Worm (Caenorhabditis elegans) whole organism, young adult: ENCODE data around the gene elo-6.
A peak's percentile ranks its signal among the peaks of the same experiment; 100 is the strongest.

Source experiments
- B0019.2 ChIP-seq: fragments of 200-800 bp; sonication (Bioruptor generic); conservative IDR thresholded peaks from 2 replicates; pipeline ENCODE4 v1.3.6; 2022; ENCODE audit warnings: missing genetic modification reagents, missing genetic modification characterization, missing compliant biosample characterization
- B0035.1 ChIP-seq: sonication (generic microtip); optimal IDR thresholded peaks from 2 replicates; lab custom pipeline; 2016; ENCODE audit warnings: missing genetic modification characterization, mild to moderate bottlenecking, missing compliant biosample characterization, missing genotype, missing genetic modification reagents
- B0261.1 ChIP-seq: sonication (generic microtip); optimal IDR thresholded peaks from 2 replicates; lab custom pipeline; 2016; ENCODE audit warnings: mild to moderate bottlenecking, missing genetic modification characterization, moderate library complexity, missing compliant biosample characterization
- B0336.3 ChIP-seq: fragments of 200-800 bp; sonication (Bioruptor generic); IDR thresholded peaks from 2 replicates; pipeline ENCODE4 v1.3.6; 2022; ENCODE audit warnings: missing genetic modification characterization, missing compliant biosample characterization
- F23B12.7 ChIP-seq: sonication (generic microtip); optimal IDR thresholded peaks from 2 replicates; lab custom pipeline; 2017; ENCODE audit warnings: missing genetic modification characterization, mild to moderate bottlenecking, missing compliant biosample characterization, antibody characterized with exemption, moderate library complexity; ENCODE audit not compliant: insufficient read depth
- F33H1.4 ChIP-seq: fragments of 200-800 bp; sonication (Bioruptor generic); IDR thresholded peaks from 2 replicates; pipeline ENCODE4 v1.3.6; 2022; ENCODE audit warnings: missing genetic modification reagents, missing genetic modification characterization, missing compliant biosample characterization
- F37B4.10 ChIP-seq: fragments of 200-800 bp; sonication (Bioruptor generic); IDR thresholded peaks from 2 replicates; pipeline ENCODE4 v1.3.6; 2022; ENCODE audit warnings: missing genetic modification characterization, missing compliant biosample characterization
- F39B2.1 ChIP-seq: fragments of 200-800 bp; sonication (Bioruptor generic); IDR thresholded peaks from 2 replicates; pipeline ENCODE4 v1.3.6; 2022; ENCODE audit warnings: missing genetic modification reagents, missing genetic modification characterization, missing compliant biosample characterization
- F57A8.1 ChIP-seq: fragments of 200-800 bp; sonication (Bioruptor generic); optimal IDR thresholded peaks from 2 replicates; lab custom pipeline; 2018; ENCODE audit warnings: mild to moderate bottlenecking, missing genetic modification characterization, moderate library complexity, missing compliant biosample characterization
- F57C9.4 ChIP-seq: sonication (generic microtip); optimal IDR thresholded peaks from 2 replicates; lab custom pipeline; 2017; ENCODE audit warnings: mild to moderate bottlenecking, missing genetic modification characterization, missing compliant biosample characterization
- T26A5.8 ChIP-seq: sonication (generic microtip); optimal IDR thresholded peaks from 2 replicates; lab custom pipeline; 2016; ENCODE audit warnings: missing genetic modification characterization, missing compliant biosample characterization
- Y56A3A.18 ChIP-seq: fragments of 200-800 bp; sonication (Bioruptor generic); IDR thresholded peaks from 2 replicates; pipeline ENCODE4 v1.3.6; 2022; ENCODE audit warnings: missing genetic modification reagents, missing genetic modification characterization, missing compliant biosample characterization
- Y67H2A.10 ChIP-seq: fragments of 200-800 bp; sonication (Bioruptor generic); conservative IDR thresholded peaks from 2 replicates; pipeline ENCODE4 v1.3.6; 2022; ENCODE audit warnings: missing genetic modification reagents, missing genetic modification characterization, missing compliant biosample characterization
- akir-1 ChIP-seq: fragments of 200-800 bp; sonication (Bioruptor generic); optimal IDR thresholded peaks from 2 replicates; lab custom pipeline; 2018; ENCODE audit warnings: mild to moderate bottlenecking, missing genetic modification characterization, moderate library complexity, missing compliant biosample characterization
- athp-1 ChIP-seq: sonication (generic microtip); optimal IDR thresholded peaks from 2 replicates; lab custom pipeline; 2017; ENCODE audit warnings: mild to moderate bottlenecking, missing genetic modification characterization, missing compliant biosample characterization
- attf-5 ChIP-seq: fragments of 200-800 bp; sonication (Bioruptor generic); optimal IDR thresholded peaks from 2 replicates; lab custom pipeline; 2018; ENCODE audit warnings: mild to moderate bottlenecking, missing genetic modification characterization, missing compliant biosample characterization
- bed-2 ChIP-seq: fragments of 200-800 bp; sonication (Bioruptor generic); IDR thresholded peaks from 2 replicates; pipeline ENCODE4 v1.3.6; 2022; ENCODE audit warnings: missing genetic modification reagents, missing genetic modification characterization, missing compliant biosample characterization
- cebp-2 ChIP-seq: fragments of 200-800 bp; sonication (Bioruptor generic); IDR thresholded peaks from 2 replicates; pipeline ENCODE4 v1.3.6; 2022; ENCODE audit warnings: missing genetic modification characterization, missing compliant biosample characterization
- ceh-79 ChIP-seq: sonication (generic microtip); optimal IDR thresholded peaks from 2 replicates; lab custom pipeline; 2017; ENCODE audit warnings: mild to moderate bottlenecking, missing genetic modification characterization, missing compliant biosample characterization
- ceh-91 ChIP-seq: fragments of 200-800 bp; sonication (Bioruptor generic); IDR thresholded peaks from 2 replicates; pipeline ENCODE4 v1.3.6; 2022; ENCODE audit warnings: missing genetic modification reagents, missing genetic modification characterization, missing compliant biosample characterization
- dpl-1 ChIP-seq: fragments of 150-350 bp; optimal IDR thresholded peaks from 2 replicates; lab custom pipeline; 2014; ENCODE audit warnings: missing biosample characterization, missing genetic modification reagents, missing genetic modification characterization
- efl-1 ChIP-seq: fragments of 150-350 bp; optimal IDR thresholded peaks from 2 replicates; lab custom pipeline; 2014; ENCODE audit warnings: missing biosample characterization, missing genetic modification reagents, missing genetic modification characterization
- egrh-3 ChIP-seq: fragments of 200-800 bp; sonication (Bioruptor generic); IDR thresholded peaks from 2 replicates; pipeline ENCODE4 v1.3.6; 2022; ENCODE audit warnings: missing genetic modification reagents, missing genetic modification characterization, missing compliant biosample characterization
- ekl-4 ChIP-seq: fragments of 200-800 bp; sonication (Bioruptor generic); IDR thresholded peaks from 2 replicates; pipeline ENCODE4 v1.3.6; 2022; ENCODE audit warnings: missing genetic modification reagents, missing genetic modification characterization, missing compliant biosample characterization
- ets-4 ChIP-seq: fragments of 200-800 bp; sonication (Bioruptor generic); optimal IDR thresholded peaks from 2 replicates; lab custom pipeline; 2018; ENCODE audit warnings: mild to moderate bottlenecking, missing genetic modification characterization, missing compliant biosample characterization
- fkh-3 ChIP-seq: sonication (generic microtip); optimal IDR thresholded peaks from 2 replicates; lab custom pipeline; 2016; ENCODE audit warnings: mild to moderate bottlenecking, missing genetic modification characterization, missing compliant biosample characterization
- hmg-1.2 ChIP-seq: fragments of 200-800 bp; sonication (Bioruptor generic); IDR thresholded peaks from 2 replicates; pipeline ENCODE4 v1.3.6; 2022; ENCODE audit warnings: missing genetic modification reagents, missing genetic modification characterization, missing compliant biosample characterization
- hmg-20 ChIP-seq: fragments of 200-800 bp; sonication (Bioruptor generic); IDR thresholded peaks from 2 replicates; pipeline ENCODE4 v1.3.6; 2022; ENCODE audit warnings: missing genetic modification reagents, missing genetic modification characterization, missing compliant biosample characterization
- let-526 ChIP-seq: fragments of 200-800 bp; sonication (Bioruptor generic); IDR thresholded peaks from 2 replicates; pipeline ENCODE4 v1.3.6; 2022; ENCODE audit warnings: missing genetic modification reagents, missing genetic modification characterization, missing compliant biosample characterization
- let-607 ChIP-seq, 2 experiments: fragments of 200-800 bp in 1 of 2; sonication (Bioruptor generic) in 1 of 2; sonication (generic microtip) in 1 of 2; optimal IDR thresholded peaks; 2 replicates each; lab custom pipeline; 2016 to 2018; ENCODE audit warnings: mild to moderate bottlenecking in 2 of 2, missing compliant biosample characterization in 2 of 2, missing genetic modification characterization in 2 of 2, moderate library complexity in 2 of 2, missing genotype in 1 of 2
- lin-26 ChIP-seq: fragments of 200-800 bp; sonication (Bioruptor generic); IDR thresholded peaks from 2 replicates; pipeline ENCODE4 v1.3.6; 2022; ENCODE audit warnings: missing genetic modification reagents, missing genetic modification characterization, missing compliant biosample characterization
- lin-35 ChIP-seq, 3 experiments: fragments of 150-350 bp in 2 of 3; sonication (generic microtip) in 1 of 3; optimal IDR thresholded peaks; 2 replicates each; lab custom pipeline; 2014 to 2018; ENCODE audit warnings: missing biosample characterization in 3 of 3, missing genetic modification characterization in 3 of 3, missing genetic modification reagents in 3 of 3
- lin-54 ChIP-seq: fragments of 200-800 bp; sonication (Bioruptor generic); optimal IDR thresholded peaks from 2 replicates; lab custom pipeline; 2018; ENCODE audit warnings: mild to moderate bottlenecking, missing genetic modification characterization, missing compliant biosample characterization
- lir-1 ChIP-seq: fragments of 200-800 bp; sonication (Bioruptor generic); conservative IDR thresholded peaks from 2 replicates; pipeline ENCODE4 v1.3.6; 2022; ENCODE audit warnings: missing genetic modification reagents, missing genetic modification characterization, missing compliant biosample characterization
- madf-10 ChIP-seq: sonication (generic microtip); optimal IDR thresholded peaks from 2 replicates; lab custom pipeline; 2016; ENCODE audit warnings: mild to moderate bottlenecking, missing genetic modification characterization, missing compliant biosample characterization
- madf-3 ChIP-seq: fragments of 200-800 bp; sonication (Bioruptor generic); IDR thresholded peaks from 2 replicates; pipeline ENCODE4 v1.3.6; 2022; ENCODE audit warnings: missing genetic modification reagents, missing genetic modification characterization, missing compliant biosample characterization
- nfya-1 ChIP-seq: sonication (generic microtip); optimal IDR thresholded peaks from 2 replicates; lab custom pipeline; 2017; ENCODE audit warnings: antibody characterized with exemption, missing compliant biosample characterization, missing genetic modification characterization, borderline replicate concordance; ENCODE audit not compliant: insufficient read depth
- nhr-80 ChIP-seq: sonication (generic microtip); optimal IDR thresholded peaks from 2 replicates; lab custom pipeline; 2016; ENCODE audit warnings: missing genetic modification characterization, missing compliant biosample characterization
- pbrm-1 ChIP-seq: fragments of 200-800 bp; sonication (Bioruptor generic); IDR thresholded peaks from 2 replicates; pipeline ENCODE4 v1.3.6; 2022; ENCODE audit warnings: missing genetic modification reagents, missing genetic modification characterization, missing compliant biosample characterization
- pha-4 ChIP-seq: fragments of 150-350 bp; sonication (generic microtip); optimal IDR thresholded peaks from 2 replicates; lab custom pipeline; 2014; ENCODE audit warnings: missing biosample characterization, missing genetic modification reagents, missing genetic modification characterization
- rec-8 ChIP-seq, 2 experiments: sonication (generic microtip); optimal IDR thresholded peaks; 2 replicates each; lab custom pipeline; 2016; ENCODE audit warnings: mild to moderate bottlenecking in 2 of 2, missing genetic modification characterization in 2 of 2, missing genetic modification reagents in 2 of 2, missing genotype in 2 of 2, missing biosample characterization in 1 of 2, missing compliant biosample characterization in 1 of 2, moderate library complexity in 1 of 2
- snpc-1.1 ChIP-seq: sonication (generic microtip); optimal IDR thresholded peaks from 2 replicates; lab custom pipeline; 2017; ENCODE audit warnings: missing genetic modification characterization, mild to moderate bottlenecking, missing compliant biosample characterization, antibody characterized with exemption, moderate library complexity, missing genotype, missing genetic modification reagents; ENCODE audit not compliant: insufficient read depth
- snpc-1.3 ChIP-seq: sonication (generic microtip); optimal IDR thresholded peaks from 2 replicates; lab custom pipeline; 2017; ENCODE audit warnings: missing genetic modification characterization, mild to moderate bottlenecking, missing compliant biosample characterization, antibody characterized with exemption, moderate library complexity, missing genotype, missing genetic modification reagents; ENCODE audit not compliant: insufficient read depth
- unc-130 ChIP-seq: sonication (generic microtip); optimal IDR thresholded peaks from 2 replicates; lab custom pipeline; 2016; ENCODE audit warnings: missing genetic modification reagents, missing genetic modification characterization, missing compliant biosample characterization
- zim-3 ChIP-seq: sonication (generic microtip); optimal IDR thresholded peaks from 2 replicates; lab custom pipeline; 2017; ENCODE audit warnings: mild to moderate bottlenecking, missing genetic modification characterization, moderate library complexity, missing compliant biosample characterization
- ztf-18 ChIP-seq: sonication (generic microtip); optimal IDR thresholded peaks from 2 replicates; lab custom pipeline; 2016; ENCODE audit warnings: missing genotype, mild to moderate bottlenecking, missing genetic modification characterization, missing compliant biosample characterization
- ztf-22 ChIP-seq: fragments of 200-800 bp; sonication (Bioruptor generic); optimal IDR thresholded peaks from 2 replicates; lab custom pipeline; 2018; ENCODE audit warnings: mild to moderate bottlenecking, missing genetic modification characterization, moderate library complexity, missing compliant biosample characterization
- ztf-25 ChIP-seq: fragments of 200-800 bp; sonication (Bioruptor generic); IDR thresholded peaks from 2 replicates; pipeline ENCODE4 v1.3.6; 2022; ENCODE audit warnings: missing genetic modification reagents, missing genetic modification characterization, missing compliant biosample characterization

Gene elo-6

ce11 chrIV:5394687-5395086 lies 6.3 kb upstream of the elo-6 start, which contains the start of the genes perm-3 and swsn-6 (continued):
- no peak; the same call in 1 of the 2 replicates for TF ChIP-seq ceh-91 (GFP tag; lab: Robert Waterston, UW)
- peak; percentile 65 for TF ChIP-seq F33H1.4
- no peak for TF ChIP-seq bed-2
- TF ChIP-seq akir-1 (GFP tag; lab: Kevin White, UChicago), result no peak
- no peak for TF ChIP-seq B0035.1 (tag; lab: Kevin White, UChicago)
- peak; percentile 64; the same call in 1 of the 2 replicates for TF ChIP-seq madf-3 (GFP tag; lab: Robert Waterston, UW)
- TF ChIP-seq fkh-3 (tag; lab: Kevin White, UChicago), result no peak
- peak; percentile 16 for TF ChIP-seq efl-1
- peak; percentile 54 for TF ChIP-seq nhr-80 (tag; lab: Kevin White, UChicago)
- no peak for TF ChIP-seq let-526
- no peak for TF ChIP-seq F57A8.1
- no peak for TF ChIP-seq cebp-2 (GFP tag; lab: Robert Waterston, UW)
- TF ChIP-seq F37B4.10 (GFP tag; lab: Robert Waterston, UW), result no peak
- no peak for TF ChIP-seq F39B2.1 (GFP tag; lab: Robert Waterston, UW)
- TF ChIP-seq lin-26 (GFP tag; lab: Robert Waterston, UW), result no peak
- TF ChIP-seq rec-8 (tag; optimal IDR thresholded peaks at IDR 0.05; lab: Kevin White, UChicago), result no peak
- peak in 2 of 3 experiments; percentile 33 to 79 for TF ChIP-seq lin-35 (GFP tag; optimal IDR thresholded peaks at IDR 0.05; lab: Kevin White, UChicago)
- peak; percentile 73 for TF ChIP-seq attf-5 (GFP tag; lab: Kevin White, UChicago)
- no peak for TF ChIP-seq ceh-79 (tag; lab: Kevin White, UChicago)
- no peak for TF ChIP-seq nfya-1 (tag; lab: Kevin White, UChicago)
- no peak for TF ChIP-seq athp-1 (tag; lab: Kevin White, UChicago)
- TF ChIP-seq unc-130 (GFP tag; lab: Kevin White, UChicago), result peak; percentile 14
- no peak for TF ChIP-seq F57C9.4 (tag; lab: Kevin White, UChicago)
- TF ChIP-seq Y67H2A.10, result no peak
- TF ChIP-seq dpl-1 (GFP tag; lab: Kevin White, UChicago), result no peak
- TF ChIP-seq snpc-1.3, result peak; percentile 18
- no peak for TF ChIP-seq zim-3
- TF ChIP-seq B0019.2 (GFP tag; lab: Robert Waterston, UW), result no peak
- TF ChIP-seq lin-54 (GFP tag; lab: Kevin White, UChicago), result peak; percentile 81
- no peak for TF ChIP-seq egrh-3 (GFP tag; lab: Robert Waterston, UW)
- TF ChIP-seq hmg-1.2 (GFP tag; lab: Robert Waterston, UW), result peak; percentile 40; the same call in 1 of the 2 replicates
- peak; percentile 83 for TF ChIP-seq pbrm-1 (GFP tag; lab: Robert Waterston, UW)
- TF ChIP-seq snpc-1.1 (tag; lab: Kevin White, UChicago), result no peak
- no peak for TF ChIP-seq Y56A3A.18 (GFP tag; lab: Robert Waterston, UW)
- peak; percentile 34 for TF ChIP-seq F23B12.7 (tag; lab: Kevin White, UChicago)
- peak; percentile 61 for TF ChIP-seq B0336.3 (GFP tag; lab: Robert Waterston, UW)
- no peak for TF ChIP-seq madf-10 (tag; lab: Kevin White, UChicago)
- peak; percentile 96 for TF ChIP-seq ztf-18 (tag; lab: Kevin White, UChicago)
- TF ChIP-seq hmg-20 (GFP tag; lab: Robert Waterston, UW), result no peak
- no peak for TF ChIP-seq T26A5.8
- TF ChIP-seq B0261.1 (tag; lab: Kevin White, UChicago), result no peak
- TF ChIP-seq ztf-25 (GFP tag; lab: Robert Waterston, UW), result no peak
- peak in 1 of 2 experiments; percentile 8 for TF ChIP-seq let-607 (tag; optimal IDR thresholded peaks at IDR 0.05; lab: Kevin White, UChicago)
- TF ChIP-seq ztf-22 (GFP tag; lab: Kevin White, UChicago), result no peak
- TF ChIP-seq pha-4 (tag; lab: Kevin White, UChicago), result peak; percentile 0
- TF ChIP-seq ets-4 (GFP tag; lab: Kevin White, UChicago), result no peak
- peak; percentile 83 for TF ChIP-seq ekl-4 (GFP tag; lab: Robert Waterston, UW)
- TF ChIP-seq lir-1, result peak; percentile 34; the same call in 1 of the 2 replicates
